Worm (Caenorhabditis elegans) whole organism, early embryonic: ENCODE measurements around the gene ZC262.13.

Experiments used
- B0310.2 ChIP-seq: sonication (generic microtip); optimal IDR thresholded peaks from 2 replicates; lab custom pipeline; 2016; ENCODE audit warnings: mild to moderate bottlenecking, missing genetic modification characterization, missing compliant biosample characterization
- F13C5.2 ChIP-seq: sonication (generic microtip); optimal IDR thresholded peaks from 2 replicates; lab custom pipeline; 2017; ENCODE audit warnings: mild to moderate bottlenecking, missing genetic modification characterization, inconsistent platforms, missing compliant biosample characterization
- aly-1 ChIP-seq: sonication (generic microtip); optimal IDR thresholded peaks from 2 replicates; lab custom pipeline; 2016; ENCODE audit warnings: missing genetic modification characterization, missing compliant biosample characterization
- ama-1 ChIP-seq: fragments of 150-350 bp; optimal IDR thresholded peaks from 2 replicates; lab custom pipeline; 2014
- ceh-13 ChIP-seq: fragments of 200-800 bp; sonication (Bioruptor generic); optimal IDR thresholded peaks from 2 replicates; lab custom pipeline; 2018; ENCODE audit warnings: mild to moderate bottlenecking, missing genetic modification characterization, missing compliant biosample characterization
- ceh-36 ChIP-seq: sonication (generic microtip); optimal IDR thresholded peaks from 2 replicates; lab custom pipeline; 2016; ENCODE audit warnings: missing genetic modification characterization, inconsistent platforms, missing compliant biosample characterization
- ets-7 ChIP-seq: sonication (generic microtip); optimal IDR thresholded peaks from 2 replicates; lab custom pipeline; 2016; ENCODE audit warnings: missing genotype, missing genetic modification characterization, missing compliant biosample characterization
- flt-1 ChIP-seq: fragments of 200-800 bp; sonication (Bioruptor generic); IDR thresholded peaks from 2 replicates; pipeline ENCODE4 v1.3.6; 2022; ENCODE audit warnings: missing genetic modification characterization, missing compliant biosample characterization
- hmbx-1 ChIP-seq: sonication (generic microtip); optimal IDR thresholded peaks from 2 replicates; lab custom pipeline; 2016; ENCODE audit warnings: mild to moderate bottlenecking, missing genetic modification characterization, missing compliant biosample characterization
- hmg-4 ChIP-seq: fragments of 200-800 bp; sonication (Bioruptor generic); optimal IDR thresholded peaks from 2 replicates; lab custom pipeline; 2018; ENCODE audit warnings: mild to moderate bottlenecking, missing genetic modification characterization, missing compliant biosample characterization
- hnd-1 ChIP-seq: sonication (generic microtip); optimal IDR thresholded peaks from 2 replicates; lab custom pipeline; 2016; ENCODE audit warnings: missing genetic modification characterization, missing compliant biosample characterization
- pes-1 ChIP-seq: fragments of 200-800 bp; sonication (Bioruptor generic); IDR thresholded peaks from 2 replicates; pipeline ENCODE4 v1.3.6; 2022; ENCODE audit warnings: missing genetic modification reagents, missing genetic modification characterization, missing compliant biosample characterization
- scrt-1 ChIP-seq: fragments of 200-800 bp; sonication (Bioruptor generic); IDR thresholded peaks from 2 replicates; pipeline ENCODE4 v1.3.6; 2022; ENCODE audit warnings: missing genetic modification characterization, missing compliant biosample characterization
- sea-1 ChIP-seq: fragments of 200-800 bp; sonication (Bioruptor generic); conservative IDR thresholded peaks from 2 replicates; pipeline ENCODE4 v1.3.6; 2022; ENCODE audit warnings: missing genetic modification characterization, missing compliant biosample characterization
- tbx-11 ChIP-seq: fragments of 200-800 bp; sonication (Bioruptor generic); IDR thresholded peaks from 2 replicates; pipeline ENCODE4 v1.3.6; 2022; ENCODE audit warnings: missing genetic modification characterization, missing compliant biosample characterization
- tbx-37 ChIP-seq: fragments of 200-800 bp; sonication (Bioruptor generic); conservative IDR thresholded peaks from 2 replicates; pipeline ENCODE4 v1.3.6; 2022; ENCODE audit warnings: missing genetic modification reagents, missing genetic modification characterization, missing compliant biosample characterization
- tra-4 ChIP-seq: sonication (generic microtip); optimal IDR thresholded peaks from 2 replicates; lab custom pipeline; 2017; ENCODE audit warnings: missing genetic modification characterization, missing compliant biosample characterization

Gene ZC262.13

DNA sequence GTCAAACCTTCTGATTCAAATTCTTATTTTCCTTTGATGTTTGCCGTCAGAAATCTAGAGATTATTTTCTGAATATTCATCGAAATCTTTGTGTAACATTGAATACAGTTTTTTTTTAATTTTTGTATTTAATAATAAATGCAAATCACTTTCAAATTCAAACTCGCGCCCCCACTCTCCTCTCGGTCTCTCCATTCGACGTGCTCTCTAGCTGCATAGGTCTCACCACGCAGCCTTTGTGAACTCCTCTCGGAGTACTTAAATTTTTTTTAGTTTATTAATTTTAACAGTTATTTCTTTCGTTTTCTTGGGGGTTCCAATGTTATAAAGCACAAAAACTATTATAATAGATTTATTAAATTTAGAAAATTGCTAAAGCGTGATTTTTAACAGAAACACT, 44.2 kb downstream of the ZC262.13 start:
- TF ChIP-seq ceh-13 (GFP tag; lab: Kevin White, UChicago) (no peak), pes-1 (GFP tag; lab: Robert Waterston, UW) (no peak), tbx-11 (GFP tag; lab: Robert Waterston, UW) (no peak), aly-1 (tag; lab: Kevin White, UChicago) (no peak), hmbx-1 (tag; lab: Kevin White, UChicago) (no peak), hnd-1 (tag; lab: Kevin White, UChicago) (no peak), ets-7 (tag; lab: Kevin White, UChicago) (no peak), B0310.2 (no peak), F13C5.2 (no peak), ceh-36 (tag; lab: Kevin White, UChicago) (no peak), hmg-4 (GFP tag; lab: Kevin White, UChicago) (no peak), scrt-1 (GFP tag; lab: Robert Waterston, UW) (no peak), tbx-37 (GFP tag; lab: Robert Waterston, UW) (no peak), flt-1 (GFP tag; lab: Robert Waterston, UW) (no peak), tra-4 (tag; lab: Kevin White, UChicago) (no peak)

DNA sequence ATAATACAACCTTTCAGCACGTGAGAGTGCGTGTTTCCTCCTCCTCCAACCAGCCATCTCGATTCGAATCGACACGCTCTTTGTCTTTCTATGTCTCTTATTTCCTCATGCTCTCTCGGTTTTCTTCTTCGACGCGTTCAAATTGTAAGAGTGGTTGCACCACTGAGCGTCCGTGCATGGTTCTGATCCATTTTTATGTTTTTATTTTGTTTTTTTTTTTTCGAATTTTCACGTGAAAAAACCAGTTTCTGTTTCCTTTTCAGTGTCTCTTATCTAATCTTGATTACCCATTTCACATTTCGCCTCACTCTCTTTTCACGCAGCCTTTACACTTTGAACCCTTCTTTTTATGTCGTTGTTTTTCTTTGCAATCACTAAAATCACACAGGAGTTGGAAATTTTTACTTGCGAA, 44.8 kb downstream of the ZC262.13 start:
- TF ChIP-seq tbx-11 (GFP tag; lab: Robert Waterston, UW): no peak
- no peak for TF ChIP-seq tbx-37 (GFP tag; lab: Robert Waterston, UW)
- no peak for TF ChIP-seq hmg-4 (GFP tag; lab: Kevin White, UChicago)
- no peak for TF ChIP-seq flt-1 (GFP tag; lab: Robert Waterston, UW)

DNA sequence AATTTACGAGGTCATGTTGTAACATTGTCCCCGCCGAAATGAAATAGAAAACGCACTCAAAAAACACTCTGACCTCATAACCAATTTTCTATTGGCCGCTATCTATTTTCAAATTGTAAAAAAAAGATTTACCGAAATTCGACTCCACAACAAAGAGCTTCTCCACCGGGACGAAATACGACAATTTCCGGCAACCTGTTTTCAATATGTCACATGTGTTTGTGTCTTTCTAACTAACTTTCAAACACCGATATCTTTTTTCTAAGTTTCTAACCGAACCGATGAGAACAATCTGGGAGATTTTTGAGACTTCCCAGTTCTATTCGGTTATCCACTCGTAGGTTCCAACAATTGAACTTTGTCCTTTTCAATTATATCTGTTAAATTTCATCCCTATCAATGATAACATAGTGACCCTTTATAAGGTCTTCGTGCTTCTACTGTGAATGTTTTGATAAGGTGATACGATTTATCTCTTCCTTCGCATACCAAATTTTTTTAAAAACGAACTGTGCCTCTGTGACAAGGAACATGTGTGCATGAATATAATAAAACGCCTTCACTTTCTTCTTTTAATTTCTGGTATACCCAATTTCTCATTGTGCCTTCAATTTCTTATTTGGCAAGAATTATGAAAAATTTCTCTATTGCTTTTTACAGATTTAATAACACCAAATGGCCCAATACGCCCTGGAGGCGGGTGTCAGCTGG, 45.7 kb downstream of the ZC262.13 start, which contains the start of gene lmbr-1:
Gene lmbr-1 (plus strand): TSS at position 661 of the 711 bp plus-strand sequence.
- no peak for TF ChIP-seq F13C5.2
- no peak for TF ChIP-seq pes-1 (GFP tag; lab: Robert Waterston, UW)
- no peak for TF ChIP-seq hnd-1 (tag; lab: Kevin White, UChicago)
- TF ChIP-seq B0310.2: no peak
- no peak for TF ChIP-seq flt-1 (GFP tag; lab: Robert Waterston, UW)
- no peak for TF ChIP-seq hmg-4 (GFP tag; lab: Kevin White, UChicago)
- TF ChIP-seq scrt-1 (GFP tag; lab: Robert Waterston, UW): no peak
- TF ChIP-seq sea-1: no peak
- TF ChIP-seq ama-1: no peak
- TF ChIP-seq ets-7 (tag; lab: Kevin White, UChicago): no peak
- TF ChIP-seq tbx-37 (GFP tag; lab: Robert Waterston, UW): no peak
- TF ChIP-seq tbx-11 (GFP tag; lab: Robert Waterston, UW): no peak
- no peak for TF ChIP-seq hmbx-1 (tag; lab: Kevin White, UChicago)
- TF ChIP-seq tra-4 (tag; lab: Kevin White, UChicago): no peak
- no peak for TF ChIP-seq ceh-13 (GFP tag; lab: Kevin White, UChicago)

DNA sequence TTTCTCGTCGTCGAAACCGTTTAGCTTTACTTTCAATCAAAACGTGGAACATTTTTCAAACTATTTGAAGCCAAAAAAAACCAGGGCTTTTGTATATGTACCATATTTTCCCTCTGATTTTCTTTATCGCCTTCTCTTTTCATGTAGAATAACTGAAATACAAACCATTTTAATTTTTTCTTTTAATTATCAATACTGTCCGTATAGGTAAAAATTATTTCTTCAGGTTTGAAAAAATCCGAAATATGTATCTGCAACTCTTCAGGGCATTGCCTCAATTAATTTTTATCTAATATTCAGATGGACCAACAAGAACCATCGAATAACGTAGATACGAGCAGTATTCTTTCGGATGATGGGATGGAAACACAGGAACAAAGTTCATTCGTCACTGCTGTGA, 49.0 kb downstream of the ZC262.13 start, which contains the start of gene met-2:
Gene met-2 (plus strand): TSS at position 301 of the 400 bp plus-strand sequence.
- no peak for TF ChIP-seq tbx-11 (GFP tag; lab: Robert Waterston, UW)
- TF ChIP-seq sea-1: no peak
- TF ChIP-seq ceh-13 (GFP tag; lab: Kevin White, UChicago): no peak
- no peak for TF ChIP-seq flt-1 (GFP tag; lab: Robert Waterston, UW)
- no peak for TF ChIP-seq ama-1
- TF ChIP-seq B0310.2: no peak
- no peak for TF ChIP-seq scrt-1 (GFP tag; lab: Robert Waterston, UW)
- TF ChIP-seq hmg-4 (GFP tag; lab: Kevin White, UChicago): no peak
- no peak for TF ChIP-seq hnd-1 (tag; lab: Kevin White, UChicago)
- no peak for TF ChIP-seq tra-4 (tag; lab: Kevin White, UChicago)
- no peak for TF ChIP-seq F13C5.2
- no peak for TF ChIP-seq ets-7 (tag; lab: Kevin White, UChicago)
